Worm (Caenorhabditis elegans): ENCODE data around the gene twk-7.

DNA sequence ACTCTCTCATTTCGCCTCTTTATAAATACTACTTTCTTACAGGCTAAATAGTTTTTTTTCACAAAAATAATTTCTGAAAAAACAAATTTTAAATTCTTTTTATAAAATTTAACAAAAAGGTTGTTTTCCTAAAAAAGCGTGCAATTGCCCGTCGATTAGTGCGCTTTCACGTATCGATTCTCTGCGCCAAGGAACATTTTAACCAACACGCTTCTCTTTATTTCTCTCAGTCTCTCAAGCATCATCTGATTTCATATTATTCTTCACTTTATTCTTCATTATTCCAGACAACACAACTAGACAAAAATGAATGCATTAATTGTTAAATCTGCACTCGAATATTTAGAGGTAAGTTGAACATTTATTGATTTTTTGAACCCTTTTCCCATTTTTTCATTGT lies 46.1 kb upstream of the twk-7 start, which contains the start of gene B0303.4:
- TF ChIP-seq unc-62 (GFP tag; optimal IDR thresholded peaks at IDR 0.05 in 1 of 2) (no peak), unc-62 (tag; optimal IDR thresholded peaks at IDR 0.05) (no peak), aly-2 (tag; optimal IDR thresholded peaks at IDR 0.05) (no peak), F10B5.3 (tag; optimal IDR thresholded peaks at IDR 0.05) (no peak), attf-4 (tag; optimal IDR thresholded peaks at IDR 0.05) (no peak)
